Worm (Caenorhabditis elegans) whole organism, late embryonic: Measurements from ENCODE around the gene gcy-15.

Experiments
- ama-1 ChIP-seq: fragments of 150-350 bp; optimal IDR thresholded peaks from 2 replicates; lab custom pipeline; 2014
- ceh-6 ChIP-seq: fragments of 200-800 bp; sonication (Bioruptor generic); optimal IDR thresholded peaks from 2 replicates; lab custom pipeline; 2018; ENCODE audit warnings: mild to moderate bottlenecking, missing genetic modification characterization, missing compliant biosample characterization
- dve-1 ChIP-seq: sonication (generic microtip); optimal IDR thresholded peaks from 2 replicates; lab custom pipeline; 2017; ENCODE audit warnings: antibody characterized with exemption, mild to moderate bottlenecking, missing genetic modification characterization, missing compliant biosample characterization
- fax-1 ChIP-seq: sonication (generic microtip); optimal IDR thresholded peaks from 2 replicates; lab custom pipeline; 2016; ENCODE audit warnings: missing genotype, missing genetic modification characterization, missing compliant biosample characterization
- fkh-10 ChIP-seq: fragments of 150-350 bp; optimal IDR thresholded peaks from 2 replicates; lab custom pipeline; 2014; ENCODE audit warnings: missing biosample characterization, missing genetic modification reagents, missing genetic modification characterization
- hlh-8 ChIP-seq: sonication (generic microtip); optimal IDR thresholded peaks from 2 replicates; lab custom pipeline; 2016; ENCODE audit warnings: missing genotype, missing genetic modification characterization, missing compliant biosample characterization
- nhr-11 ChIP-seq: fragments of 150-350 bp; optimal IDR thresholded peaks from 2 replicates; lab custom pipeline; 2014; ENCODE audit warnings: missing biosample characterization, missing genetic modification characterization
- pat-9 ChIP-seq: fragments of 200-800 bp; sonication (Bioruptor generic); optimal IDR thresholded peaks from 2 replicates; lab custom pipeline; 2018; ENCODE audit warnings: mild to moderate bottlenecking, missing genetic modification characterization, moderate library complexity, missing compliant biosample characterization
- pha-4 ChIP-seq: fragments of 150-350 bp; optimal IDR thresholded peaks from 2 replicates; lab custom pipeline; 2018; ENCODE audit warnings: missing biosample characterization, missing genetic modification reagents, missing genetic modification characterization
- pqm-1 ChIP-seq: sonication (generic microtip); optimal IDR thresholded peaks from 2 replicates; lab custom pipeline; 2016; ENCODE audit warnings: missing genetic modification characterization, missing compliant biosample characterization
- tbx-2 ChIP-seq: sonication (generic microtip); optimal IDR thresholded peaks from 2 replicates; lab custom pipeline; 2016; ENCODE audit warnings: missing genetic modification characterization, missing compliant biosample characterization
- unc-3 ChIP-seq, 2 experiments: fragments of 200-800 bp in 1 of 2; sonication (Bioruptor generic) in 1 of 2; sonication (generic microtip) in 1 of 2; conservative IDR thresholded peaks in 1 of 2; optimal IDR thresholded peaks in 1 of 2; 2 replicates each; pipeline versions ENCODE4 v1.3.6 to Lab custom; 2016 to 2022; ENCODE audit warnings: missing compliant biosample characterization in 2 of 2, missing genetic modification characterization in 2 of 2, missing genetic modification reagents in 1 of 2

DNA sequence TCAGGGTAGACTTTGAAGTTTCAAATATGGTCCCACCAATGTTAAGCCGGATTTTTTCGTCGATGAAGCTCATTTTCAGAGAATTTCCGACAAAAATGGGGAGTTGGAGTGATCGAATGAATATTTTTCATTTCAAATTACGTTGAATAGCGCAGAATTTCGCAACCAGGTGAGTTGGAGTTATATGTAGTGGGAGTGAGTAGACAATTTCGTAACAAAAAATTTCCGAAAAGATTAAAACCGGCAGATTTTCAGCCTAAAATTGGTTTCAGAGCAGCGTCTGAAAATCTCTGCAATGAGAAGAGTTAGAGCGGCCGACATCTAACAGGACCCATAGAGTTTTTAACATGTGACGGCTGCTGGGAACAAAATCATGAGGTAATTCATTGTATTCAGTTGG is 11.8 kb upstream of the gcy-15 start, which contains the start of gene sdz-35:
- no peak for TF ChIP-seq pha-4 (tag; lab: Kevin White, UChicago)
- TF ChIP-seq pqm-1 (tag; lab: Kevin White, UChicago), result no peak
- no peak for TF ChIP-seq ama-1 (lab: Kevin White, UChicago)
- no peak for TF ChIP-seq nhr-11 (tag; lab: Kevin White, UChicago)
- no peak for TF ChIP-seq unc-3 (GFP tag; conservative IDR thresholded peaks at IDR 0.05; lab: Robert Waterston, UW)
- no peak for TF ChIP-seq unc-3 (tag; optimal IDR thresholded peaks at IDR 0.05; lab: Kevin White, UChicago)
- TF ChIP-seq hlh-8 (tag; lab: Kevin White, UChicago), result no peak
- TF ChIP-seq tbx-2, result no peak
- no peak for TF ChIP-seq pat-9
- no peak for TF ChIP-seq dve-1 (tag; lab: Kevin White, UChicago)
- no peak for TF ChIP-seq fax-1
- no peak for TF ChIP-seq ceh-6 (GFP tag; lab: Kevin White, UChicago)
- no peak for TF ChIP-seq fkh-10 (GFP tag; lab: Kevin White, UChicago)
